Fruit fly (Drosophila melanogaster): Measurements from ENCODE around the gene Rala.

The Rala gene

dm6 chrX:3746898-3747297 lies 27.5 kb upstream of the Rala start:
- TF ChIP-seq psq (optimal IDR thresholded peaks at IDR 0.05) (no peak), EcR (GFP tag; optimal IDR thresholded peaks at IDR 0.05) (no peak), CG8478 (optimal IDR thresholded peaks at IDR 0.05) (no peak), Dll (optimal IDR thresholded peaks at IDR 0.05) (peak; percentile 1)

dm6 chrX:3745264-3745564 lies 25.8 kb upstream of the Rala start:
- TF ChIP-seq pan (optimal IDR thresholded peaks at IDR 0.05), result no peak
- TF ChIP-seq Dll (optimal IDR thresholded peaks at IDR 0.05), result no peak
- no peak for TF ChIP-seq CG8478 (optimal IDR thresholded peaks at IDR 0.05)
- no peak for TF ChIP-seq usp (GFP tag; optimal IDR thresholded peaks at IDR 0.05)
- no peak for TF ChIP-seq EcR (GFP tag; optimal IDR thresholded peaks at IDR 0.05)
- TF ChIP-seq psq (optimal IDR thresholded peaks at IDR 0.05), result no peak

- TF ChIP-seq psq (optimal IDR thresholded peaks at IDR 0.05), result no peak
- no peak for TF ChIP-seq CG8478 (optimal IDR thresholded peaks at IDR 0.05)
- peak in 1 of 2 experiments; percentile 28 for TF ChIP-seq EcR (GFP tag; optimal IDR thresholded peaks at IDR 0.05)
- peak; percentile 90 for TF ChIP-seq Dll (optimal IDR thresholded peaks at IDR 0.05)
These were observed 25.2 kb upstream of the Rala start for dm6 chrX:3744492-3745263.

dm6 chrX:3743891-3744491 lies 24.6 kb upstream of the Rala start:
- no peak for TF ChIP-seq usp (GFP tag; optimal IDR thresholded peaks at IDR 0.05)
- no peak for TF ChIP-seq pan (optimal IDR thresholded peaks at IDR 0.05)
- no peak for TF ChIP-seq Dll (optimal IDR thresholded peaks at IDR 0.05)
- TF ChIP-seq EcR (GFP tag; optimal IDR thresholded peaks at IDR 0.05), result no peak
- TF ChIP-seq psq (optimal IDR thresholded peaks at IDR 0.05), result no peak
- TF ChIP-seq CG8478 (optimal IDR thresholded peaks at IDR 0.05), result no peak

dm6 chrX:3743005-3743890 lies 23.8 kb upstream of the Rala start:
- TF ChIP-seq pan (optimal IDR thresholded peaks at IDR 0.05) (peak; percentile 80), usp (GFP tag; optimal IDR thresholded peaks at IDR 0.05) (no peak), EcR (GFP tag; optimal IDR thresholded peaks at IDR 0.05) (peak; percentile 27 to 45), CG8478 (optimal IDR thresholded peaks at IDR 0.05) (no peak), psq (optimal IDR thresholded peaks at IDR 0.05) (no peak), Dll (optimal IDR thresholded peaks at IDR 0.05) (no peak)

- TF ChIP-seq Dll (optimal IDR thresholded peaks at IDR 0.05) (no peak), pan (optimal IDR thresholded peaks at IDR 0.05) (no peak), CG8478 (optimal IDR thresholded peaks at IDR 0.05) (no peak), usp (GFP tag; optimal IDR thresholded peaks at IDR 0.05) (no peak), EcR (GFP tag; optimal IDR thresholded peaks at IDR 0.05) (no peak), psq (optimal IDR thresholded peaks at IDR 0.05) (no peak)
These were observed 23.2 kb upstream of the Rala start for dm6 chrX:3742723-3743004.

dm6 chrX:3742002-3742722 lies 22.7 kb upstream of the Rala start:
- TF ChIP-seq CG8478 (optimal IDR thresholded peaks at IDR 0.05) (no peak), Dll (optimal IDR thresholded peaks at IDR 0.05) (no peak), usp (GFP tag; optimal IDR thresholded peaks at IDR 0.05) (no peak), psq (optimal IDR thresholded peaks at IDR 0.05) (no peak), pan (optimal IDR thresholded peaks at IDR 0.05) (no peak), EcR (GFP tag; optimal IDR thresholded peaks at IDR 0.05) (no peak)

- TF ChIP-seq Dll (optimal IDR thresholded peaks at IDR 0.05), result no peak
- TF ChIP-seq pan (optimal IDR thresholded peaks at IDR 0.05), result no peak
- TF ChIP-seq EcR (GFP tag; optimal IDR thresholded peaks at IDR 0.05), result no peak
- no peak for TF ChIP-seq psq (optimal IDR thresholded peaks at IDR 0.05)
- no peak for TF ChIP-seq CG8478 (optimal IDR thresholded peaks at IDR 0.05)
- no peak for TF ChIP-seq usp (GFP tag; optimal IDR thresholded peaks at IDR 0.05)
These were observed 22.2 kb upstream of the Rala start for dm6 chrX:3741611-3742001.

dm6 chrX:3740725-3741440 lies 21.4 kb upstream of the Rala start:
- TF ChIP-seq Dll (optimal IDR thresholded peaks at IDR 0.05) (peak; percentile 86), usp (GFP tag; optimal IDR thresholded peaks at IDR 0.05) (no peak), pan (optimal IDR thresholded peaks at IDR 0.05) (no peak), EcR (GFP tag; optimal IDR thresholded peaks at IDR 0.05) (peak in 1 of 2 experiments; percentile 54)

dm6 chrX:3740319-3740718 lies 20.9 kb upstream of the Rala start:
- TF ChIP-seq Dll (optimal IDR thresholded peaks at IDR 0.05) (no peak), pan (optimal IDR thresholded peaks at IDR 0.05) (no peak), CG8478 (optimal IDR thresholded peaks at IDR 0.05) (no peak), EcR (GFP tag; optimal IDR thresholded peaks at IDR 0.05) (no peak), psq (optimal IDR thresholded peaks at IDR 0.05) (no peak), usp (GFP tag; optimal IDR thresholded peaks at IDR 0.05) (no peak)

- no peak for TF ChIP-seq pan (optimal IDR thresholded peaks at IDR 0.05)
- no peak for TF ChIP-seq Dll (optimal IDR thresholded peaks at IDR 0.05)
- no peak for TF ChIP-seq usp (GFP tag; optimal IDR thresholded peaks at IDR 0.05)
- TF ChIP-seq psq (optimal IDR thresholded peaks at IDR 0.05), result no peak
These were observed 20.4 kb upstream of the Rala start for dm6 chrX:3739889-3740187.

Measured in whole organism.